Fruit fly (Drosophila melanogaster): ENCODE measurements around the gene CG7457.

DNA sequence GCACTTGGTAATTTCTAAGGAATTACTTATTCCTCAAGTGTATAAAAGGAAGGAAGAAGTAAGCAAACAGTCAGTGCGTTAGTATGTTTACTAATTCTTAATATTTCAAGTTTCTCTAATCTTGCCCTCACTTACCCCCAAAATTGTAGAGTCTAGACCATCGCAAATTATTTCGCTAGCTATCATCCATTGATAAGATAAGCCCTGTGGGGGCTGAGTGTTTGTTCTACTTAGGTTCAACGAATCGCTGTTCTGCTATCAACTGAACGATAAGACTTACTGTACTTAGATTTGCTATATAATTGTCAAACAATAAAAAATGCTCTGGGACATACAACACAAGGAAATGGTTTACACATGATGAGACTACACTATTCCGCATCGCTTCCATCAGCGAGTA lies 4.7 kb downstream of the CG7457 start:
- TF ChIP-seq CG6689 (GFP tag; IDR thresholded peaks at IDR 0.05) (no peak), ken (GFP tag; IDR thresholded peaks at IDR 0.05) (no peak), pita (GFP tag; optimal IDR thresholded peaks at IDR 0.05) (no peak), Atf6 (GFP tag; IDR thresholded peaks at IDR 0.05) (no peak), CG12219 (GFP tag; optimal IDR thresholded peaks at IDR 0.05) (no peak), lov (optimal IDR thresholded peaks at IDR 0.05) (no peak), lov (GFP tag; IDR thresholded peaks at IDR 0.05) (no peak), chn (GFP tag; optimal IDR thresholded peaks at IDR 0.05) (no peak), Antp (GFP tag; optimal IDR thresholded peaks at IDR 0.05) (no peak), ham (GFP tag; IDR thresholded peaks at IDR 0.05) (no peak), BtbVII (GFP tag; optimal IDR thresholded peaks at IDR 0.05) (no peak), CG9797 (GFP tag; optimal IDR thresholded peaks at IDR 0.05) (no peak), bab2 (GFP tag; optimal IDR thresholded peaks at IDR 0.05) (no peak), ftz-f1 (GFP tag; optimal IDR thresholded peaks at IDR 0.05) (no peak), al (GFP tag; IDR thresholded peaks at IDR 0.05) (no peak)
